Worm (Caenorhabditis elegans): ENCODE measurements around the gene glb-13.

ce11 chrX:12350207-12350606 is 28.0 kb downstream of the glb-13 start, which contains the start of gene F42F12.3:
- TF ChIP-seq hlh-30 (tag; optimal IDR thresholded peaks at IDR 0.05; ENCODE audit: insufficient read depth) = no peak
- TF ChIP-seq ztf-16 (tag; optimal IDR thresholded peaks at IDR 0.05) = no peak
- TF ChIP-seq dve-1 (tag; optimal IDR thresholded peaks at IDR 0.05) = no peak
- TF ChIP-seq odd-2 (tag; optimal IDR thresholded peaks at IDR 0.05) = no peak
- no peak for TF ChIP-seq ama-1 (optimal IDR thresholded peaks at IDR 0.05)
- TF ChIP-seq pqm-1 (tag; optimal IDR thresholded peaks at IDR 0.05) = no peak
- no peak for TF ChIP-seq pha-2 (tag; optimal IDR thresholded peaks at IDR 0.05)
- TF ChIP-seq K02D7.2 (tag; optimal IDR thresholded peaks at IDR 0.05) = no peak
